Worm (Caenorhabditis elegans) whole organism, L4/young adult: Measurements from ENCODE around the gene cest-9.1.

Experiments
- W03F9.2 ChIP-seq: fragments of 150-350 bp; optimal IDR thresholded peaks from 2 replicates; lab custom pipeline; 2014; ENCODE audit warnings: missing biosample characterization, missing genetic modification characterization
- dao-5 ChIP-seq: sonication (generic microtip); optimal IDR thresholded peaks from 2 replicates; lab custom pipeline; 2016; ENCODE audit warnings: missing genotype, missing genetic modification characterization, moderate library complexity, missing compliant biosample characterization
- him-1 ChIP-seq: sonication (generic microtip); optimal IDR thresholded peaks from 2 replicates; lab custom pipeline; 2016; ENCODE audit warnings: missing genotype, missing genetic modification reagents, missing genetic modification characterization, missing compliant biosample characterization

DNA sequence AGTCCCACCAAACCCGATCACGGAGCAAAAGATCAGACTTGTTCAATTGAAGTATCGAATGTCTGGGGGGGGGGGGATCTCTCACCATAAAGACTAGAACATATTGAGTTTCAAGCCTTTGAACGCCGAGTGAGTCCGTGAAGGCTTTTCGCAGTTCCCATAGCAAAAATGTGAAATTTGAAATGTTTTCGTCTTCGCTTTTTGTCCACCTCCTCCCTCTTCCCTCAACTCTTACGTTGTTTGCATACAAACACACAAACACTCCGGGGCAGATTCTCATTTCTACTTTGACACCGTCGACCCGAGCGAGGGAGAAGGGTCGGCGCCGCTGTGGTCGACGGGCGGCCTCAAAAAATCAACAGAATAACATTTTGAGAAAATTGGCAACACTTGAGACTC lies 46.9 kb upstream of the cest-9.1 start:
- TF ChIP-seq dao-5 (tag; lab: Kevin White, UChicago): no peak
- TF ChIP-seq W03F9.2 (tag; lab: Kevin White, UChicago): no peak
- no peak for TF ChIP-seq him-1
